Worm (Caenorhabditis elegans) whole organism, L1 larva: ENCODE data around the gene fkh-7.

Source experiments
- aly-2 ChIP-seq: fragments of 150-350 bp; optimal IDR thresholded peaks from 2 replicates; lab custom pipeline; 2014; ENCODE audit warnings: missing biosample characterization, missing genetic modification characterization
- lir-3 ChIP-seq: sonication (generic microtip); optimal IDR thresholded peaks from 2 replicates; lab custom pipeline; 2016; ENCODE audit warnings: mild to moderate bottlenecking, missing genetic modification characterization, moderate library complexity, missing compliant biosample characterization; ENCODE audit not compliant: poor library complexity
- nhr-12 ChIP-seq: sonication (generic microtip); optimal IDR thresholded peaks from 2 replicates; lab custom pipeline; 2017; ENCODE audit warnings: missing biosample characterization, missing genetic modification characterization
- nhr-76 ChIP-seq: sonication (generic microtip); optimal IDR thresholded peaks from 2 replicates; lab custom pipeline; 2017; ENCODE audit warnings: missing biosample characterization, missing genetic modification characterization
- nhr-77 ChIP-seq: fragments of 150-350 bp; optimal IDR thresholded peaks from 2 replicates; lab custom pipeline; 2014; ENCODE audit warnings: missing biosample characterization, missing genetic modification characterization
- ztf-11 ChIP-seq, 2 experiments: sonication (generic microtip); optimal IDR thresholded peaks; 2 replicates each; lab custom pipeline; 2016 to 2017; ENCODE audit warnings: missing genetic modification characterization in 2 of 2, missing biosample characterization in 1 of 2, missing compliant biosample characterization in 1 of 2

- TF ChIP-seq aly-2 (tag; lab: Kevin White, UChicago) (no peak), nhr-12 (tag; lab: Kevin White, UChicago) (no peak), nhr-76 (tag; lab: Kevin White, UChicago) (no peak), ztf-11 (tag; optimal IDR thresholded peaks at IDR 0.05; lab: Kevin White, UChicago) (no peak), lir-3 (tag; lab: Kevin White, UChicago) (no peak), nhr-77 (tag; lab: Kevin White, UChicago) (no peak)
Measured at ce11 chrIV:5602415-5602814, 17.9 kb downstream of the fkh-7 start.
